Worm (Caenorhabditis elegans) whole organism, early embryonic: ENCODE measurements around the gene T20B12.4.
A peak's percentile ranks its signal among the peaks of the same experiment; 100 is the strongest.

Source experiments
- B0310.2 ChIP-seq: sonication (generic microtip); optimal IDR thresholded peaks from 2 replicates; lab custom pipeline; 2016; ENCODE audit warnings: mild to moderate bottlenecking, missing genetic modification characterization, missing compliant biosample characterization
- F13C5.2 ChIP-seq: sonication (generic microtip); optimal IDR thresholded peaks from 2 replicates; lab custom pipeline; 2017; ENCODE audit warnings: mild to moderate bottlenecking, missing genetic modification characterization, inconsistent platforms, missing compliant biosample characterization
- aly-1 ChIP-seq: sonication (generic microtip); optimal IDR thresholded peaks from 2 replicates; lab custom pipeline; 2016; ENCODE audit warnings: missing genetic modification characterization, missing compliant biosample characterization
- ama-1 ChIP-seq: fragments of 150-350 bp; optimal IDR thresholded peaks from 2 replicates; lab custom pipeline; 2014
- ceh-13 ChIP-seq: fragments of 200-800 bp; sonication (Bioruptor generic); optimal IDR thresholded peaks from 2 replicates; lab custom pipeline; 2018; ENCODE audit warnings: mild to moderate bottlenecking, missing genetic modification characterization, missing compliant biosample characterization
- ceh-36 ChIP-seq: sonication (generic microtip); optimal IDR thresholded peaks from 2 replicates; lab custom pipeline; 2016; ENCODE audit warnings: missing genetic modification characterization, inconsistent platforms, missing compliant biosample characterization
- ets-7 ChIP-seq: sonication (generic microtip); optimal IDR thresholded peaks from 2 replicates; lab custom pipeline; 2016; ENCODE audit warnings: missing genotype, missing genetic modification characterization, missing compliant biosample characterization
- flt-1 ChIP-seq: fragments of 200-800 bp; sonication (Bioruptor generic); IDR thresholded peaks from 2 replicates; pipeline ENCODE4 v1.3.6; 2022; ENCODE audit warnings: missing genetic modification characterization, missing compliant biosample characterization
- hmbx-1 ChIP-seq: sonication (generic microtip); optimal IDR thresholded peaks from 2 replicates; lab custom pipeline; 2016; ENCODE audit warnings: mild to moderate bottlenecking, missing genetic modification characterization, missing compliant biosample characterization
- hmg-4 ChIP-seq: fragments of 200-800 bp; sonication (Bioruptor generic); optimal IDR thresholded peaks from 2 replicates; lab custom pipeline; 2018; ENCODE audit warnings: mild to moderate bottlenecking, missing genetic modification characterization, missing compliant biosample characterization
- hnd-1 ChIP-seq: sonication (generic microtip); optimal IDR thresholded peaks from 2 replicates; lab custom pipeline; 2016; ENCODE audit warnings: missing genetic modification characterization, missing compliant biosample characterization
- pes-1 ChIP-seq: fragments of 200-800 bp; sonication (Bioruptor generic); IDR thresholded peaks from 2 replicates; pipeline ENCODE4 v1.3.6; 2022; ENCODE audit warnings: missing genetic modification reagents, missing genetic modification characterization, missing compliant biosample characterization
- scrt-1 ChIP-seq: fragments of 200-800 bp; sonication (Bioruptor generic); IDR thresholded peaks from 2 replicates; pipeline ENCODE4 v1.3.6; 2022; ENCODE audit warnings: missing genetic modification characterization, missing compliant biosample characterization
- sea-1 ChIP-seq: fragments of 200-800 bp; sonication (Bioruptor generic); conservative IDR thresholded peaks from 2 replicates; pipeline ENCODE4 v1.3.6; 2022; ENCODE audit warnings: missing genetic modification characterization, missing compliant biosample characterization
- tbx-11 ChIP-seq: fragments of 200-800 bp; sonication (Bioruptor generic); IDR thresholded peaks from 2 replicates; pipeline ENCODE4 v1.3.6; 2022; ENCODE audit warnings: missing genetic modification characterization, missing compliant biosample characterization
- tbx-37 ChIP-seq: fragments of 200-800 bp; sonication (Bioruptor generic); conservative IDR thresholded peaks from 2 replicates; pipeline ENCODE4 v1.3.6; 2022; ENCODE audit warnings: missing genetic modification reagents, missing genetic modification characterization, missing compliant biosample characterization
- tra-4 ChIP-seq: sonication (generic microtip); optimal IDR thresholded peaks from 2 replicates; lab custom pipeline; 2017; ENCODE audit warnings: missing genetic modification characterization, missing compliant biosample characterization

T20B12.4 gene

DNA sequence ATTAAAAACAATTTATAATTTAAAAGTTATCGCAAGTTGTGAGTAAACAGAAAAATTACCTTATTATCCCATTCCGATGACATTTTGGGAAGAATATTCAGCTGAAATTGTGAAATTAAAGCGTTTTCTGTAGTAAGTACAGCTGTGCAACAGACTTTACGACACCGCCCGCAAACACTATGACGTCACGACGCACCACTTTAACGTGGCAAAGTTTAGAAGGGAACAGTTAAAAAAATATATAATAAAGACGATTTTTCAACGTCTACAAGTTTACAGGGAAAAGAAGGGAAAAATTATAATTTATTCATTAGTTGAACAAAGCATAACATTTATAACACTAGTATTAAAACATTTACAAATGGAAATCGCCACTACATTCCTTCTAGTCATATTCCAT lies 13.6 kb upstream of the T20B12.4 start, which contains the start of gene F08F8.9:
TSS of gene F08F8.9 (minus strand) at position 101 of the 400 bp plus-strand sequence.
- TF ChIP-seq tra-4 (tag; lab: Kevin White, UChicago) (no peak), F13C5.2 (tag; lab: Kevin White, UChicago) (no peak), aly-1 (tag; lab: Kevin White, UChicago) (no peak), ceh-13 (GFP tag; lab: Kevin White, UChicago) (no peak), ets-7 (tag; lab: Kevin White, UChicago) (no peak), tbx-37 (GFP tag; lab: Robert Waterston, UW) (no peak), B0310.2 (tag; lab: Kevin White, UChicago) (no peak), ceh-36 (no peak), hmbx-1 (tag; lab: Kevin White, UChicago) (no peak), hnd-1 (tag; lab: Kevin White, UChicago) (no peak), sea-1 (GFP tag; lab: Robert Waterston, UW) (no peak), hmg-4 (GFP tag; lab: Kevin White, UChicago) (no peak), tbx-11 (GFP tag; lab: Robert Waterston, UW) (no peak), pes-1 (GFP tag; lab: Robert Waterston, UW) (no peak), flt-1 (no peak), ama-1 (lab: Kevin White, UChicago) (no peak), scrt-1 (GFP tag; lab: Robert Waterston, UW) (no peak)

DNA sequence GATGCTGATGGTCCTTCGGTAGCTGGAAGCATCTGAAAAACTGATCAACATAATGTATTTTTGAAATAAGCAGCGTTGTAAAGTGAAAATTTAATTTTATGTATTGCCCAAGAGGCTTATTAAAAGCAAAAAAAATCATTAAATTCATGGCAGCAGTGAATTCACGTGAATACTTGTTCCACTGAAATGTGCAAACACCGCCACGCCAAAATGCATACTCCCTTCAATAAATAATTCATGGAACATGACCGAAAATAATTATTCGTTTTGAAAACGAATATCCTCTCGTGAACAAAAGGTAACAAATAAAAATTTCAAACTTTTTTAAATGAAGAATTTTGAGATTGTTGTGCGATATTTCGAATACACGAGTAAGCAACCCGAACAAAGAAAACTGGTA lies 10.2 kb upstream of the T20B12.4 start, which contains the start of gene F08F8.10:
TSS of gene F08F8.10 (minus strand) at position 38 of the 400 bp plus-strand sequence.
- TF ChIP-seq tbx-37 (GFP tag; lab: Robert Waterston, UW) (no peak), ama-1 (lab: Kevin White, UChicago) (no peak)

DNA sequence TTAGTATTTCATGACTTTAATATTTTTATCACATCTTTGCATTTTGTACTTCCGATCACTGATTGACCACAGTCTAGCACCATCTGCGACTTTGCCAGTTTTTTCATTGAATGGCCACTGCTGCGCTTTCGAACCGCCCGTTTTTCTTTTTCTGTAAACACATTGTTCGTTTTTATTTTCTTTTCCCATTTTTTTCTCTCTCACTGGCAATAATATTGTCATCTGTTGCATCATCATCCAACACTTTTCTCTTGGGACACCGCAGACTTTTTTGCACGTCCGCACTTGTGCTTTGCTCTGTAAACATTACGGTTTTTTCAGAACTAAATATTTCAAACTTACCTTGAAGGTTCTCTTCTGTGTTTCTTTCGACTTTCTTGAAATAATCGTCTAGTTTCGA lies 8.9 kb upstream of the T20B12.4 start:
- TF ChIP-seq hmbx-1 (tag; lab: Kevin White, UChicago): no peak
- TF ChIP-seq F13C5.2 (tag; lab: Kevin White, UChicago): no peak
- TF ChIP-seq tra-4 (tag; lab: Kevin White, UChicago): no peak
- TF ChIP-seq ama-1 (lab: Kevin White, UChicago): no peak
- no peak for TF ChIP-seq scrt-1 (GFP tag; lab: Robert Waterston, UW)
- no peak for TF ChIP-seq B0310.2 (tag; lab: Kevin White, UChicago)
- no peak for TF ChIP-seq sea-1 (GFP tag; lab: Robert Waterston, UW)
- TF ChIP-seq pes-1 (GFP tag; lab: Robert Waterston, UW): no peak
- no peak for TF ChIP-seq flt-1
- TF ChIP-seq tbx-37 (GFP tag; lab: Robert Waterston, UW): no peak
- no peak for TF ChIP-seq hnd-1 (tag; lab: Kevin White, UChicago)
- TF ChIP-seq ets-7 (tag; lab: Kevin White, UChicago): no peak
- no peak for TF ChIP-seq hmg-4 (GFP tag; lab: Kevin White, UChicago)
- TF ChIP-seq tbx-11 (GFP tag; lab: Robert Waterston, UW): no peak
- no peak for TF ChIP-seq ceh-13 (GFP tag; lab: Kevin White, UChicago)
- no peak for TF ChIP-seq ceh-36
- TF ChIP-seq aly-1 (tag; lab: Kevin White, UChicago): no peak

DNA sequence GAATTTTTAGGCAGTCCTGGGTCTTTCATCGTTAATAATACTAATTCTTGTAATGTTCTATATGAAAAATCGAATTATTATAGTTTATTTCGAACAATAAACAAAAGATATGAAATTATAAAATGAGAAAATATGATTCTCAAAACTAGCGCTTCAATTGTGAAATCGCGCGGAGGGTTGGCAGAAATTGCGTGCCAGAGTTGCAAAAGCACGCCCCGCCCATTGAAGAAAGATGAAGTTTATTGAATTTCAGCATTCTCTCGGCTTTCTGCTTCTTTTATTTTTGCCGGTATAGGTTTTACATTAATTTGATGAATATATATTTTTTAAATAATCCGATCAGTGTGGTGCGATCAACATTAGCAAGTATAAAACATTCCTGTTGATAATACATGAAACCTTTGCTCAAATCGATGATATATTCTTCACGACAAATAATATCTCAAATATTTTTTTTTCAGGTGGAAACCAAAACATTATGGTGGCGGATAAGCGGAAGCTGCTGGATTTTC lies 8.4 kb upstream of the T20B12.4 start, which contains the start of the genes eco-1 and hmgr-1:
TSS of gene eco-1 (minus strand) at position 59 of the 512 bp plus-strand sequence.
TSS of gene hmgr-1 (plus strand) at position 462 of the 512 bp plus-strand sequence.
- TF ChIP-seq hnd-1 (tag; lab: Kevin White, UChicago): no peak

DNA sequence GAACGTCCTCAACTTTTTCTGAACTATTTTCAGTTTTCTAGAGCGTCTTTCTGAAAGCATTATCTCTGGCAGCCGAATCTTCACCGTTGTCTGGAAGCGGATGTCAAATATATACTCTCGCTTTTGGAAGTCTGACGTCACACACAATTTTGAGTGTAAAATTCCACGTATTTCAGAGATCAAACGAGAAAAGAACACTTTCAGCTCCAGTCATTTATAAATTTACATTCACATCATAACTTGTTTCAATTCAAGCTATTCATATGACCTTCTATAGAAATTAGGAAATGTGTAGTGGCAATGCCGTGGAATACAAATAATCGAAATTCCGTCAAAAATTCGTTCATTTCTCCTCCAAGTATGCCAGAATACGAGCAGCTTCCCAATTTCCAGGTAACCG lies 1.9 kb upstream of the T20B12.4 start, which contains the start of gene F08F8.11:
TSS of gene F08F8.11 (plus strand) at position 301 of the 400 bp plus-strand sequence.
- no peak for TF ChIP-seq ama-1 (lab: Kevin White, UChicago)
- TF ChIP-seq hmbx-1 (tag; lab: Kevin White, UChicago): no peak
- TF ChIP-seq tbx-37 (GFP tag; lab: Robert Waterston, UW): no peak
- TF ChIP-seq B0310.2 (tag; lab: Kevin White, UChicago): no peak

DNA sequence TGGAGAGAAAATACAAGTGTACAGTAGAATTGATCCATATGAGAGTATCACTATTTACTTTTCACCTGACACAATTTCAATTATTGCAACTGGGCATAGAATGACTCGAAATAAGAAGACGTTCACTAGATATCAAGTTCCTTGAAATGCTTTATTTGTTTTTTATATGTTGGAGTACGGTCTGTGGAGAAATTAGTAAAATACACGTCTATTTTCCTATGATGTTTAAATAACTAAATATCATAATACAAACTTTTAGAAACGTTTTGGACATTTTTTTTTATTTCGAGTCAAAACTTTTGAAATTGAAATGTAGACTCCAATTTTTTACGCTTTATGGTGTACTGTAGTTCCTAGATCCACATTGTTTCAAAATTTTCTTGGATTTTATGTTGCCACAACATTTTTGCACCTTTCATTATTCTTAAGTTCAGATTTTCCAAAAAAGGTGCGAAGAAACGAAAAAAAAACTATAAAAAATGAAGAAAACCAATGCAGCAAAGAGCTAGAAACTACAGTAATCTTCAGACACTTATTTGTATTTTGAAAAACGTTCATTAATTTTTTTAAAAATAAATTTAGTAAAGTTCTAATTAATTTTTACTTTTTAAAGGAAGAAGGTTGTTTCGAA lies 2.0 kb downstream of the T20B12.4 start:
- TF ChIP-seq ama-1 (lab: Kevin White, UChicago): no peak
- TF ChIP-seq tbx-11 (GFP tag; lab: Robert Waterston, UW): 0 out of 2 replicates have a peak, but pooled peaks have one; percentile 40
- no peak for TF ChIP-seq ceh-13 (GFP tag; lab: Kevin White, UChicago)

DNA sequence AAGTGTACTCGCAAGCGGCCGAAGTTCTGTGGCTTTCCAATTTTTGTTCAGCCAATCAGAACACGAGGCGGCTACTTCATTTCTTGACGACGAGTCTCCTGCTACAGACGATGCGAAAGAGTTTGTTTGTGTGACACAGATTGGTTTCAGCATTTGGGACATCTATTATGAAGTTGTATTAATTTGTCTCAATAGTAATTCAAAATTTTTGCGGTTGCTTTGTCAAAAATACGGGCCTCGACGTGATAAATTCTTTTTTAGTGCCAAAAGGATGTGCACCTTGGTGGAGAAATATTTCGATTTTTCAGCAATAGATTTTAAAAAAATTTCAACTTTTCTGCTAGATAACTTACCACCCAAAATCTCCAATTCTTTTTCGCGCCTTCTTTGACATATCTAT lies 3.1 kb downstream of the T20B12.4 start:
- TF ChIP-seq tra-4 (tag; lab: Kevin White, UChicago) (no peak), scrt-1 (GFP tag; lab: Robert Waterston, UW) (no peak), ama-1 (lab: Kevin White, UChicago) (no peak), sea-1 (GFP tag; lab: Robert Waterston, UW) (no peak), F13C5.2 (tag; lab: Kevin White, UChicago) (no peak), ceh-36 (no peak)
